Fruit fly (Drosophila melanogaster) whole organism, embryonic: ENCODE data around the gene CG14820.

ENCODE experiments used
- Atf-2 ChIP-seq: fragments of 200-800 bp; sonication (Bioruptor generic); optimal IDR thresholded peaks from 2 replicates; lab custom pipeline; 2016; ENCODE audit warnings: missing biosample characterization, missing genetic modification characterization
- CG11456 ChIP-seq: fragments of 200-800 bp; sonication (Bioruptor generic); IDR thresholded peaks from 3 replicates; pipeline ENCODE4 v1.3.6; 2022; ENCODE audit warnings: missing biosample characterization, missing genetic modification characterization
- CG13894 ChIP-seq: fragments of 200-800 bp; sonication (Bioruptor generic); optimal IDR thresholded peaks from 3 replicates; lab custom pipeline; 2018; ENCODE audit warnings: missing biosample characterization, mild to moderate bottlenecking, missing genetic modification characterization, moderate library complexity
- CG15514 ChIP-seq: fragments of 200-800 bp; sonication (Bioruptor generic); optimal IDR thresholded peaks from 3 replicates; lab custom pipeline; 2017; ENCODE audit warnings: missing biosample characterization, missing genetic modification characterization, mild to moderate bottlenecking, moderate library complexity, missing genetic modification reagents
- CG2116 ChIP-seq: fragments of 200-800 bp; sonication (Bioruptor generic); optimal IDR thresholded peaks from 3 replicates; lab custom pipeline; 2018; ENCODE audit warnings: missing biosample characterization, mild to moderate bottlenecking, missing genetic modification characterization
- CG32532 ChIP-seq: fragments of 200-800 bp; sonication (Bioruptor generic); IDR thresholded peaks from 2 replicates; pipeline ENCODE4 v1.3.6; 2022; ENCODE audit warnings: missing biosample characterization, missing genetic modification characterization
- CG3838 ChIP-seq: fragments of 200-800 bp; sonication (Bioruptor generic); optimal IDR thresholded peaks from 3 replicates; lab custom pipeline; 2016; ENCODE audit warnings: missing biosample characterization, missing genetic modification characterization
- CG4360 ChIP-seq: fragments of 200-800 bp; sonication (Bioruptor generic); IDR thresholded peaks from 2 replicates; pipeline ENCODE4 v1.3.6; 2022; ENCODE audit warnings: missing biosample characterization, missing genetic modification characterization
- CG43689 ChIP-seq: fragments of 200-800 bp; sonication (Bioruptor generic); IDR thresholded peaks from 2 replicates; pipeline ENCODE4 v1.3.6; 2022; ENCODE audit warnings: missing biosample characterization, missing genetic modification characterization
- CG6689 ChIP-seq: fragments of 200-800 bp; sonication (Bioruptor generic); IDR thresholded peaks from 2 replicates; pipeline ENCODE4 v1.3.6; 2022; ENCODE audit warnings: missing biosample characterization, missing genetic modification characterization
- CG6791 ChIP-seq: fragments of 200-800 bp; sonication (Bioruptor generic); IDR thresholded peaks from 3 replicates; pipeline ENCODE4 v1.3.6; 2022; ENCODE audit warnings: missing biosample characterization, missing genetic modification characterization; ENCODE audit not compliant: partially characterized antibody
- CG7963 ChIP-seq: fragments of 200-800 bp; sonication (Bioruptor generic); IDR thresholded peaks from 3 replicates; pipeline ENCODE4 v1.3.6; 2022; ENCODE audit warnings: missing biosample characterization, missing genetic modification characterization; ENCODE audit not compliant: partially characterized antibody
- CG8290 ChIP-seq, 3 experiments: fragments of 200-800 bp; sonication (Bioruptor generic); optimal IDR thresholded peaks; 2 replicates each; lab custom pipeline; 2016 to 2019; ENCODE audit warnings: missing biosample characterization in 3 of 3, missing genetic modification characterization in 3 of 3, mild to moderate bottlenecking in 2 of 3, moderate library complexity in 1 of 3
- CTCF ChIP-seq: fragments of 200-800 bp; sonication (Bioruptor generic); optimal IDR thresholded peaks from 2 replicates; lab custom pipeline; 2017; ENCODE audit warnings: missing biosample characterization, mild to moderate bottlenecking, missing genetic modification characterization, moderate library complexity
- Dad ChIP-seq: fragments of 200-800 bp; sonication (Bioruptor generic); optimal IDR thresholded peaks from 3 replicates; lab custom pipeline; 2016; ENCODE audit warnings: missing biosample characterization, missing genetic modification characterization
- Deaf1 ChIP-seq: fragments of 200-800 bp; optimal IDR thresholded peaks from 3 replicates; lab custom pipeline; 2019; ENCODE audit warnings: missing biosample characterization, mild to moderate bottlenecking, missing genetic modification characterization, moderate library complexity
- E2f2 ChIP-seq: fragments of 200-800 bp; sonication (Bioruptor generic); IDR thresholded peaks from 2 replicates; pipeline ENCODE4 v1.3.6; 2022; ENCODE audit warnings: missing biosample characterization, missing genetic modification characterization
- GATAe ChIP-seq: fragments of 200-800 bp; sonication (Bioruptor generic); conservative IDR thresholded peaks from 2 replicates; pipeline ENCODE4 v1.3.6; 2022; ENCODE audit warnings: missing biosample characterization, missing genetic modification characterization
- Jarid2 ChIP-seq: fragments of 200-800 bp; sonication (Bioruptor generic); optimal IDR thresholded peaks from 3 replicates; lab custom pipeline; 2017; ENCODE audit warnings: mild to moderate bottlenecking, missing biosample characterization, missing genetic modification reagents, missing genetic modification characterization
- Med ChIP-seq: fragments of 200-800 bp; sonication (Bioruptor generic); peaks from one replicate; lab custom pipeline; 2016; ENCODE audit warnings: missing biosample characterization, missing genetic modification characterization, mild to moderate bottlenecking, inconsistent platforms, moderate library complexity
- Neu2 ChIP-seq: fragments of 200-800 bp; sonication (Bioruptor generic); optimal IDR thresholded peaks from 3 replicates; lab custom pipeline; 2016; ENCODE audit warnings: missing biosample characterization, missing genetic modification characterization, borderline replicate concordance
- Nf-YC ChIP-seq: fragments of 200-800 bp; optimal IDR thresholded peaks from 3 replicates; lab custom pipeline; 2019; ENCODE audit warnings: missing biosample characterization, mild to moderate bottlenecking, missing genetic modification characterization, moderate library complexity
- abd-A ChIP-seq: fragments of 200-800 bp; sonication (Bioruptor generic); optimal IDR thresholded peaks from 3 replicates; lab custom pipeline; 2019; ENCODE audit warnings: missing biosample characterization, mild to moderate bottlenecking, missing genetic modification characterization, moderate library complexity
- ara ChIP-seq: fragments of 200-800 bp; sonication (Bioruptor generic); IDR thresholded peaks from 2 replicates; pipeline ENCODE4 v1.3.6; 2022; ENCODE audit warnings: missing biosample characterization, missing genetic modification characterization
- bbx ChIP-seq: fragments of 200-800 bp; sonication (Bioruptor generic); IDR thresholded peaks from 2 replicates; pipeline ENCODE4 v1.3.6; 2022; ENCODE audit warnings: missing biosample characterization, missing genetic modification characterization; ENCODE audit not compliant: partially characterized antibody
- esg ChIP-seq: fragments of 200-800 bp; sonication (Bioruptor generic); conservative IDR thresholded peaks from 2 replicates; pipeline ENCODE4 v1.3.6; 2022; ENCODE audit warnings: missing biosample characterization, missing genetic modification characterization
- ewg ChIP-seq: fragments of 200-800 bp; sonication (Bioruptor generic); optimal IDR thresholded peaks from 3 replicates; lab custom pipeline; 2017; ENCODE audit warnings: mild to moderate bottlenecking, missing biosample characterization, missing genetic modification reagents, missing genetic modification characterization
- gcm ChIP-seq: fragments of 200-800 bp; sonication (Bioruptor generic); optimal IDR thresholded peaks from 2 replicates; lab custom pipeline; 2019; ENCODE audit warnings: missing biosample characterization, mild to moderate bottlenecking, missing genetic modification characterization, moderate library complexity
- pita ChIP-seq: fragments of 200-800 bp; sonication (Bioruptor generic); optimal IDR thresholded peaks from 2 replicates; lab custom pipeline; 2017; ENCODE audit warnings: missing biosample characterization, mild to moderate bottlenecking, missing genetic modification characterization
- pzg ChIP-seq: fragments of 200-800 bp; sonication (Bioruptor generic); optimal IDR thresholded peaks from 3 replicates; lab custom pipeline; 2018; ENCODE audit warnings: missing biosample characterization, mild to moderate bottlenecking, missing genetic modification characterization, moderate library complexity
- scrt ChIP-seq: fragments of 200-800 bp; sonication (Bioruptor generic); optimal IDR thresholded peaks from 2 replicates; lab custom pipeline; 2018; ENCODE audit warnings: missing biosample characterization, mild to moderate bottlenecking, missing genetic modification characterization, moderate library complexity
- sens ChIP-seq: fragments of 200-800 bp; sonication (Bioruptor generic); peaks from one replicate; lab custom pipeline; 2016; ENCODE audit warnings: missing biosample characterization, missing genetic modification characterization
- shn ChIP-seq: fragments of 200-800 bp; sonication (Bioruptor generic); optimal IDR thresholded peaks from 3 replicates; lab custom pipeline; 2016; ENCODE audit warnings: missing biosample characterization, missing genetic modification characterization
- sim ChIP-seq: fragments of 200-800 bp; sonication (Bioruptor generic); IDR thresholded peaks from 2 replicates; pipeline ENCODE4 v1.3.6; 2022; ENCODE audit warnings: missing biosample characterization, missing genetic modification characterization
- slbo ChIP-seq: fragments of 200-800 bp; sonication (Bioruptor generic); IDR thresholded peaks from 2 replicates; pipeline ENCODE4 v1.3.6; 2022; ENCODE audit warnings: missing biosample characterization, missing genetic modification characterization
- stwl ChIP-seq: fragments of 200-800 bp; sonication (Bioruptor generic); optimal IDR thresholded peaks from 3 replicates; lab custom pipeline; 2018; ENCODE audit warnings: missing biosample characterization, mild to moderate bottlenecking, missing genetic modification characterization, moderate library complexity
- unc-4 ChIP-seq: fragments of 200-800 bp; sonication (Bioruptor generic); IDR thresholded peaks from 2 replicates; pipeline ENCODE4 v1.3.6; 2022; ENCODE audit warnings: missing biosample characterization, missing genetic modification characterization; ENCODE audit not compliant: partially characterized antibody
- wor ChIP-seq: fragments of 200-800 bp; sonication (Bioruptor generic); IDR thresholded peaks from 2 replicates; pipeline ENCODE4 v1.3.6; 2022; ENCODE audit warnings: missing biosample characterization, missing genetic modification characterization
- zfh1 ChIP-seq: fragments of 200-800 bp; sonication (Bioruptor generic); IDR thresholded peaks from 3 replicates; pipeline ENCODE4 v1.3.6; 2022; ENCODE audit warnings: missing biosample characterization, missing genetic modification characterization

Gene CG14820

dm6 chr3L:6903985-6904384 lies 28.7 kb upstream of the CG14820 start (continued):
- no peak for TF ChIP-seq esg (GFP tag; lab: Robert Waterston, UW)
- peak; percentile 35 for TF ChIP-seq gcm (GFP tag; lab: Kevin White, UChicago)
- TF ChIP-seq shn (GFP tag; lab: Kevin White, UChicago) = no peak
- no peak for TF ChIP-seq Dad
- TF ChIP-seq unc-4 (GFP tag; lab: Robert Waterston, UW) = 0 out of 2 replicates have a peak, but pooled peaks have one; percentile 41
- TF ChIP-seq ara (GFP tag; lab: Robert Waterston, UW) = no peak
- no peak for TF ChIP-seq CG2116 (GFP tag; lab: Kevin White, UChicago)

DNA sequence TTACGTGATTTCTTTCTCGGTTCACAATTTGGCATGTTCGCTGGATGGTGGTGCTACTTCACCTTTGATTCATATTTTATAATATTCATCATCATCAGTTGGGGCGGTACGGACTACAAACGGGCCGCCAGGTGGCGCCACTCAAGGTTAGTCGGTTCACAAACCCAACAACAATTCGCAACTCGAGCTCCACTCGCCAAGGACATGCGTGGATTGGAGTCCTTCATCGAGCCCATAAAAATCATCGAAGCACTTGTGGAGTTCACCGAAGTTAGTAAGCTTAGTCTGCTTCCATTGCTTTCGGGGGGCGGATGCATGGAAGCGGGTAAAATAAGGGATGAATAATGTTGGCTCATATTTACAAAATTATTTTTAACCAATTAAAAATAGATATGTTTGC lies 26.0 kb upstream of the CG14820 start:
- TF ChIP-seq Atf-2 (GFP tag; lab: Kevin White, UChicago) (no peak), stwl (peak; percentile 15), Neu2 (GFP tag; lab: Kevin White, UChicago) (no peak), Med (peak; percentile 41), CG3838 (no peak), sens (GFP tag; lab: Kevin White, UChicago) (peak; percentile 69), CG11456 (GFP tag; lab: Robert Waterston, UW) (0 out of 3 replicates have a peak, but pooled peaks have one; percentile 28), zfh1 (GFP tag; lab: Robert Waterston, UW) (0 out of 3 replicates have a peak, but pooled peaks have one; percentile 10), sim (GFP tag; lab: Robert Waterston, UW) (no peak), abd-A (tag; lab: Kevin White, UChicago) (peak; percentile 43), CG6689 (GFP tag; lab: Robert Waterston, UW) (no peak), CG7963 (GFP tag; lab: Robert Waterston, UW) (no peak), CG8290 (GFP tag; optimal IDR thresholded peaks at IDR 0.05; lab: Kevin White, UChicago) (peak; percentile 20), CG8290 (tag; optimal IDR thresholded peaks at IDR 0.05; lab: Kevin White, UChicago) (peak in 1 of 2 experiments; percentile 17), CTCF (peak; percentile 90), CG32532 (GFP tag; lab: Robert Waterston, UW) (0 out of 2 replicates have a peak, but pooled peaks have one; percentile 6), CG4360 (GFP tag; lab: Robert Waterston, UW) (peak; percentile 52), CG15514 (peak; percentile 30), CG43689 (GFP tag; lab: Robert Waterston, UW) (no peak), CG13894 (peak; percentile 86), slbo (GFP tag; lab: Robert Waterston, UW) (peak; percentile 11; the same call in 1 of the 2 replicates), Deaf1 (tag; lab: Kevin White, UChicago) (peak; percentile 67), CG6791 (peak; percentile 52; the same call in 1 of the 3 replicates), Nf-YC (tag; lab: Kevin White, UChicago) (peak; percentile 63), pita (GFP tag; lab: Kevin White, UChicago) (peak; percentile 28), pzg (peak; percentile 17), wor (GFP tag; lab: Robert Waterston, UW) (no peak), Jarid2 (GFP tag; lab: Kevin White, UChicago) (peak; percentile 29), GATAe (GFP tag; lab: Robert Waterston, UW) (no peak), scrt (GFP tag; lab: Kevin White, UChicago) (peak; percentile 82), ewg (GFP tag; lab: Kevin White, UChicago) (peak; percentile 95), E2f2 (GFP tag; lab: Robert Waterston, UW) (no peak), bbx (0 out of 2 replicates have a peak, but pooled peaks have one; percentile 13)
